Worm (Caenorhabditis elegans): ENCODE measurements around the gene C17H12.6.

The C17H12.6 gene

DNA sequence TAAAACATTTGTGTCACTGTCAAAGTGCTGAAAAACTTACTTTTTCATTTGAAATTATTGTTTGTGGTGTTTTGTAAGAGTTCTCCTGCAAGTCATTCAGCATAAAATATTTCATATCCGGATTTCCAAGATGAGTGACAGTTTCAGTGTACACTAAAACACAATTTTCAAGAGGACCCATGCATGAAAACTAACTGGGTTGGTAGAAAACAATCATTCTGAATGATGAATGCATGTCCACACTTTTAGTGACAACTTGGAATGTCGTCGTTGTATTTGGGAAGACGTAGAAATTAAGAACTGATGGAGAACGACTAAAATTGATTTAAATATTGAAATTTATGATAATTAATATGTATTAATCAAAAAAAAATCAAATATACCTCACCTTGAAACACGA, 597 bp downstream of the C17H12.6 start:
- TF ChIP-seq fax-1 (tag; optimal IDR thresholded peaks at IDR 0.05) (no peak), sox-2 (GFP tag; IDR thresholded peaks at IDR 0.05) (no peak), hlh-6 (tag; optimal IDR thresholded peaks at IDR 0.05) (no peak), rnt-1 (tag; optimal IDR thresholded peaks at IDR 0.05) (no peak), ceh-24 (tag; optimal IDR thresholded peaks at IDR 0.05) (no peak), fkh-6 (tag; optimal IDR thresholded peaks at IDR 0.05) (no peak), unc-55 (GFP tag; optimal IDR thresholded peaks at IDR 0.05) (no peak), tbx-2 (tag; optimal IDR thresholded peaks at IDR 0.05) (no peak), ceh-9 (tag; optimal IDR thresholded peaks at IDR 0.05) (no peak), pqm-1 (tag; optimal IDR thresholded peaks at IDR 0.05) (no peak), pat-9 (tag; optimal IDR thresholded peaks at IDR 0.05) (no peak), ttx-3 (tag; optimal IDR thresholded peaks at IDR 0.05) (no peak), ceh-14 (tag; optimal IDR thresholded peaks at IDR 0.05) (no peak), dve-1 (tag; optimal IDR thresholded peaks at IDR 0.05) (no peak)

DNA sequence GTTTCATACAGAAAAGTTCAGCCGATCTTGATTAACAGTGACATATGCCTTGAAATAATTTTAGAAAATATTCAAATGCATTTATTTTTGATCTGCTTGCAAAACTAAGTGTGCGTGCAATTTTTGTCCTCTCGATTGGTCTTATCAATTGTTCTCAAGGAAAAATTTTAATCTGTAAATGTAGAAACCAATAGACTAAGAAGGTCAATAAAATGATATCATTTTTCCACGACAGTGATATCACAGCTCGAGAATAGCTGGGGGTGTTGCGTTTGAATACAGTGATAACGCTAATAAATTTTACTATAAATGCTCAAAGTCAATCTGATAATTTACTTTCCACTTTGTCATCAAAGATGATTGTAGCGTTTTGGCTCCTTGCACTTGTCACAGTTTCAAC, 3.9 kb downstream of the C17H12.6 start, which contains the start of gene C17H12.8:
TSS of gene C17H12.8 (plus strand) at position 335 of the 400 bp plus-strand sequence.
- TF ChIP-seq Y22D7AL.16 (tag; optimal IDR thresholded peaks at IDR 0.05) (no peak), elt-2 (tag; optimal IDR thresholded peaks at IDR 0.05) (peak; percentile 76)

DNA sequence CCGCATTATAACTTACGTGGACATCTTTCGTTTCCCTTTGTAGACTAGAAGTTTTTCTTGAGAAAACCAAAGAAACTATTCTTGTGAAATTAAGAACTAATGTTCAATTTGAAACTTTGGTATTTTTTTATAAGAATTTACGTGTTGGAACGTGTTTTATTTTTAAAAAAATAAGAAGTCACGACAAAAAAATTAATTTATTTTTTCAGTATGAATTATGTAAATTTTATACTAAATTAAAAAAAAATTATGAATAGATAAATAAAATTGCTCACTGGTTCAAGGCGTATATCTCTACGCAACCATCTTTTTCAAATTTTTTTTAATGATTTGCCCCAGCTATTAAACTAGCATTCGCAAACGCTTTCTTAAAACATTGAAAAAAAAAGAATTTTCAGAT, 4.8 kb downstream of the C17H12.6 start, which contains the start of gene C17H12.5:
TSS of gene C17H12.5 (minus strand) at position 101 of the 400 bp plus-strand sequence.
- TF ChIP-seq ceh-6 (GFP tag; optimal IDR thresholded peaks at IDR 0.05): no peak

DNA sequence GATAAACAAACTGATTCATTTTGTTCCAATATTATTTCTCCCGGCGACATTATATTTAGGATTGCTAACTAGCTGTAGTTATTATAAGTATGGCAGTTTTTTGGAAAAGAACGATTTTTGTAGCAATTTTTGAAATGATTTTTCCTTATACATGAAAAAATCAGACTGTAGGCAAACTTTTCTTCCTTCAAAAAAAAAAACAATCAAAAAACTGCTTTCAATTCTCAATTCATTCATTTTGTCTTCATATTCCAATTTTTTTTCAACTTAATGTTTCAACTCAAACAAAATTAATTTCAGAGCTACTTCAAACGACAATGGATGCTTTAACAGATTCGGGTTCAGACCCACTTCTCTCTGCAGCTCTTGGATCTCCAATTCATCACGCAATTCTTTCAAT, 10.5 kb downstream of the C17H12.6 start, which contains the start of gene ceh-48:
TSS of gene ceh-48 (plus strand) at position 301 of the 400 bp plus-strand sequence.
- TF ChIP-seq pha-4 (tag; optimal IDR thresholded peaks at IDR 0.05) (no peak), nhr-232 (tag; optimal IDR thresholded peaks at IDR 0.05) (no peak), mec-3 (tag; optimal IDR thresholded peaks at IDR 0.05; ENCODE audit: borderline replicate concordance) (no peak), tbx-2 (tag; optimal IDR thresholded peaks at IDR 0.05) (no peak)

DNA sequence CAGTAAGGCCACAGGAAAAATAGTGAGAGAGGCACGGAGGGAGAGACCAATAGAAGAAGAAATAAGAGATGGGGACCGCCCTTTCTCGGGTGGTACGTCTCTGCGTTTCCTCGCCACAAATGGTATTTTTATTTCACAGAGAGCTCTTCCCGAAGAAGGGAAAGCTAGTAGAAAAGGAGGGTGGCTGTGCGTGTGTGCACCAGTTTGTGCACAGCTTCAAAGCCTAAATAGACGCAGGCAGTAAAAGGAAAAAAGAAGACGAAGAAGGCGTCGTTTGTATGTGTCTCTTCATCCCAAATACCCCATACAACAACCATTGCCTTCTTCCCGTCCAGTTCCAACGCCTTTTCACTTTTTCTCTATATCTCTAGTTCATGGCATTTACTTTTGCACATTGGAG, 12.6 kb downstream of the C17H12.6 start:
- TF ChIP-seq ceh-14 (tag; optimal IDR thresholded peaks at IDR 0.05) (peak; percentile 29), ceh-30 (tag; optimal IDR thresholded peaks at IDR 0.05) (no peak), fax-1 (tag; optimal IDR thresholded peaks at IDR 0.05) (no peak), Y22D7AL.16 (tag; optimal IDR thresholded peaks at IDR 0.05) (no peak), pqm-1 (tag; optimal IDR thresholded peaks at IDR 0.05) (no peak), C08G9.2 (tag; optimal IDR thresholded peaks at IDR 0.05) (peak; percentile 3), rnt-1 (tag; optimal IDR thresholded peaks at IDR 0.05) (no peak), T23F11.4 (GFP tag; optimal IDR thresholded peaks at IDR 0.05) (no peak), pag-3 (tag; optimal IDR thresholded peaks at IDR 0.05; ENCODE audit: borderline replicate concordance) (no peak), ceh-18 (tag; optimal IDR thresholded peaks at IDR 0.05) (no peak), ceh-19 (GFP tag; optimal IDR thresholded peaks at IDR 0.05) (peak; percentile 75), hlh-15 (tag; optimal IDR thresholded peaks at IDR 0.05) (no peak), zip-5 (tag; optimal IDR thresholded peaks at IDR 0.05) (no peak), pha-2 (tag; optimal IDR thresholded peaks at IDR 0.05) (no peak), gmeb-2 (tag; optimal IDR thresholded peaks at IDR 0.05) (no peak), pat-9 (tag; optimal IDR thresholded peaks at IDR 0.05) (no peak), ceh-6 (GFP tag; optimal IDR thresholded peaks at IDR 0.05) (no peak), ahr-1 (tag; optimal IDR thresholded peaks at IDR 0.05) (no peak), pax-1 (tag; optimal IDR thresholded peaks at IDR 0.05) (no peak), ceh-9 (tag; optimal IDR thresholded peaks at IDR 0.05) (no peak), hlh-6 (tag; optimal IDR thresholded peaks at IDR 0.05) (no peak), fkh-6 (tag; optimal IDR thresholded peaks at IDR 0.05) (no peak), lin-11 (tag; optimal IDR thresholded peaks at IDR 0.05) (no peak), elt-2 (tag; optimal IDR thresholded peaks at IDR 0.05) (no peak), hlh-13 (GFP tag; optimal IDR thresholded peaks at IDR 0.05) (no peak), nhr-232 (tag; optimal IDR thresholded peaks at IDR 0.05) (no peak), dmd-4 (tag; optimal IDR thresholded peaks at IDR 0.05; ENCODE audit: borderline replicate concordance) (no peak), eyg-1 (tag; optimal IDR thresholded peaks at IDR 0.05) (no peak), ama-1 (optimal IDR thresholded peaks at IDR 0.05) (no peak), ceh-45 (GFP tag; IDR thresholded peaks at IDR 0.05) (no peak), tbx-2 (tag; optimal IDR thresholded peaks at IDR 0.05) (peak; percentile 54), odd-2 (tag; optimal IDR thresholded peaks at IDR 0.05) (no peak), ceh-31 (tag; optimal IDR thresholded peaks at IDR 0.05) (peak; percentile 86), fkh-10 (GFP tag; optimal IDR thresholded peaks at IDR 0.05) (peak; percentile 26), ceh-22 (tag; optimal IDR thresholded peaks at IDR 0.05) (no peak), madf-2 (tag; optimal IDR thresholded peaks at IDR 0.05) (no peak), elt-4 (tag; optimal IDR thresholded peaks at IDR 0.05) (no peak)
